Worm (Caenorhabditis elegans): ENCODE measurements around the gene T09A12.1.
A peak's percentile ranks its signal among the peaks of the same experiment; 100 is the strongest.

The T09A12.1 gene

ce11 chrIV:8289580-8290323 lies 45.5 kb downstream of the T09A12.1 start, which contains the start of gene daf-31 (continued):
- no peak for TF ChIP-seq saeg-2 (GFP tag; IDR thresholded peaks at IDR 0.05)
- no peak for TF ChIP-seq daf-8 (GFP tag; IDR thresholded peaks at IDR 0.05)
- no peak for TF ChIP-seq T26A8.4 (GFP tag; IDR thresholded peaks at IDR 0.05)
- no peak for TF ChIP-seq arid-1 (GFP tag; conservative IDR thresholded peaks at IDR 0.05)
- TF ChIP-seq ama-1 (optimal IDR thresholded peaks at IDR 0.05) = peak; percentile 7
- TF ChIP-seq nhr-28 (tag; optimal IDR thresholded peaks at IDR 0.05) = peak; percentile 3
- peak in 1 of 2 experiments; percentile 75 for TF ChIP-seq lsy-2 (tag; optimal IDR thresholded peaks at IDR 0.05)
- TF ChIP-seq nhr-48 (tag; optimal IDR thresholded peaks at IDR 0.05) = no peak
- TF ChIP-seq sdz-12 (GFP tag; optimal IDR thresholded peaks at IDR 0.05) = no peak
- TF ChIP-seq gei-8 (GFP tag; optimal IDR thresholded peaks at IDR 0.05) = no peak
- TF ChIP-seq mep-1 (tag; optimal IDR thresholded peaks at IDR 0.05) = peak; percentile 60
- no peak for TF ChIP-seq F10B5.3 (tag; optimal IDR thresholded peaks at IDR 0.05)
- no peak for TF ChIP-seq mdt-29 (GFP tag; IDR thresholded peaks at IDR 0.05)
- TF ChIP-seq attf-4 (tag; optimal IDR thresholded peaks at IDR 0.05) = no peak
- TF ChIP-seq daf-16 (GFP tag; optimal IDR thresholded peaks at IDR 0.05) = no peak
- TF ChIP-seq daf-16 (tag; optimal IDR thresholded peaks at IDR 0.05) = peak; percentile 50
- no peak for TF ChIP-seq nhr-111 (GFP tag; optimal IDR thresholded peaks at IDR 0.05)
- TF ChIP-seq nhr-6 (tag; optimal IDR thresholded peaks at IDR 0.05) = peak; percentile 56
- no peak for TF ChIP-seq R02D3.7 (tag; optimal IDR thresholded peaks at IDR 0.05)
- no peak for TF ChIP-seq unc-130 (GFP tag; optimal IDR thresholded peaks at IDR 0.05)
- no peak for TF ChIP-seq zfp-2 (tag; optimal IDR thresholded peaks at IDR 0.05)
- TF ChIP-seq lin-13 (GFP tag; optimal IDR thresholded peaks at IDR 0.05) = peak; percentile 24
- peak; percentile 36 for TF ChIP-seq rbr-2 (tag; optimal IDR thresholded peaks at IDR 0.05)
- TF ChIP-seq dpl-1 (GFP tag; optimal IDR thresholded peaks at IDR 0.05) = peak; percentile 57
- no peak for TF ChIP-seq fkh-10 (GFP tag; optimal IDR thresholded peaks at IDR 0.05)
- no peak for TF ChIP-seq nhr-11 (tag; optimal IDR thresholded peaks at IDR 0.05)
- TF ChIP-seq Y105C5A.15 (GFP tag; IDR thresholded peaks at IDR 0.05) = no peak
- TF ChIP-seq Y48G9A.11 (GFP tag; IDR thresholded peaks at IDR 0.05) = no peak
- TF ChIP-seq mes-2 (tag; optimal IDR thresholded peaks at IDR 0.05; ENCODE audit: poor library complexity, severe bottlenecking) = peak; percentile 77

ce11 chrIV:8291232-8291631 lies 47.0 kb downstream of the T09A12.1 start, which contains the start of gene K07H8.2:
K07H8.2 (plus strand) TSS chrIV:8291532.
- no peak for TF ChIP-seq egl-43 (GFP tag; IDR thresholded peaks at IDR 0.05)
- TF ChIP-seq ceh-44 (GFP tag; IDR thresholded peaks at IDR 0.05) = no peak
- TF ChIP-seq ztf-7 (tag; optimal IDR thresholded peaks at IDR 0.05) = no peak
- TF ChIP-seq zag-1 (tag; optimal IDR thresholded peaks at IDR 0.05) = no peak
- TF ChIP-seq lin-29 (GFP tag; IDR thresholded peaks at IDR 0.05) = no peak
- no peak for TF ChIP-seq Y75B8A.6 (GFP tag; IDR thresholded peaks at IDR 0.05)
- TF ChIP-seq mdt-29 (GFP tag; IDR thresholded peaks at IDR 0.05) = no peak
- no peak for TF ChIP-seq nhr-6 (tag; optimal IDR thresholded peaks at IDR 0.05)
- no peak for TF ChIP-seq ceh-62 (tag; optimal IDR thresholded peaks at IDR 0.05)
- no peak for TF ChIP-seq ceh-20 (GFP tag; IDR thresholded peaks at IDR 0.05)
- TF ChIP-seq F37D6.2 (tag; optimal IDR thresholded peaks at IDR 0.05) = no peak
- TF ChIP-seq nhr-42 (GFP tag; IDR thresholded peaks at IDR 0.05) = no peak
- no peak for TF ChIP-seq unc-62 (GFP tag; optimal IDR thresholded peaks at IDR 0.05 in 1 of 2)
- no peak for TF ChIP-seq unc-62 (tag; optimal IDR thresholded peaks at IDR 0.05)
- TF ChIP-seq lin-39 (tag; optimal IDR thresholded peaks at IDR 0.05) = no peak
- no peak for TF ChIP-seq aha-1 (tag)
- TF ChIP-seq ces-1 (GFP tag; optimal IDR thresholded peaks at IDR 0.05) = no peak
- no peak for TF ChIP-seq lim-7 (GFP tag; IDR thresholded peaks at IDR 0.05)
- TF ChIP-seq lir-3 (tag; optimal IDR thresholded peaks at IDR 0.05) = no peak
